Worm (Caenorhabditis elegans) whole organism, L4/young adult: ENCODE data around the gene his-16.

Experiments
- dao-5 ChIP-seq: sonication (generic microtip); optimal IDR thresholded peaks from 2 replicates; lab custom pipeline; 2016; ENCODE audit warnings: missing genotype, missing genetic modification characterization, moderate library complexity, missing compliant biosample characterization
- him-1 ChIP-seq: sonication (generic microtip); optimal IDR thresholded peaks from 2 replicates; lab custom pipeline; 2016; ENCODE audit warnings: missing genotype, missing genetic modification reagents, missing genetic modification characterization, missing compliant biosample characterization

DNA sequence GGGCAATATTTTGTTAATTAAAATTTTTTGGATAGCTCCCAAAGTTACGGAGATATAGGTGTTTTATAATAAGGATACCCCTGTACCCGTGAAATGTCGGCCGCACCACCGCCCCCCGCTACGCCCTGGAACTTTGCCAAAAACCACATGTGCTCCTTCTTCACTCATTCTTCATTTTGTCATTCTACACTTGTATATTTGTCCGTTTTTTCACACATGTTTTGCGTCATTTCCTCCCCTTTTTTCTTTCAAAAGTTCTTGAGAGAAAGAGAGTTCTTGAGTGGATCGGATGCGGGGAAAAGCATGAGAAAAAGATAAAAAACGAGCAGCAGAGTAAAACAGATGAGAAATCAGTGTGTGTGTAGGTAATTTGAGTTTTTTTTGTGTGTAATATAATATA, 29.1 kb downstream of the his-16 start:
- TF ChIP-seq him-1 (tag; lab: Kevin White, UChicago) (no peak), dao-5 (tag; lab: Kevin White, UChicago) (no peak)
